Fruit fly (Drosophila melanogaster): ENCODE measurements around the gene CG34250.

Gene CG34250

DNA sequence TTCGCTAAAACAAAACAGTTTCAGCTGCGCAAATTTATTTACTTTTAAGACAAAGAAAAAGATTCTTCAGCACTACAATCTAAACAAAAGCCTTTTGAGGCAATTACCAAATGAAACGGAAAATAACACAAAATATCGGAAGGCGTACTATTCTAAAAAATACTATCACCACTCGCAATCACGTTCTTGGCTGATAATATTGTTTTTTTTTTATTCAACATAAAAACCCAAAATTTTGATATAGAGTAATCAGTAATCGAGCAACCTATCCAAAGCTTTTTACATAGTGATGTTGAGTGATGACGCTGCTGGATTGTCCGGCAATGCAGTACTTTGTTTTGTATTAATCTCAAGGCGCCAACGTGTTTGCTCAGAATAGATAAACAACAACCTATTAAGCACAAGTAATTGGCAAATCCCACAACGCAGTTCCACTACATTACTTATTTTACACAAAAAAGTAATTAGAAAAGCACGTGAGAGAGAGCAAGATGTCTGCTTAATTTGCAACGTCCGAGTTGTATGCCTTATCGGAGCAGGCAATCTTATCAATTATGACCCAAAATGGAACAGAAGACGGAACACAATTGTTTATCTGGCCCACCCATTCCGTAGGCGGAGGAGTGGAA is 45.0 kb upstream of the CG34250 start (continued):
- TF ChIP-seq dysf (GFP tag; IDR thresholded peaks at IDR 0.05) (no peak), CG12744 (GFP tag; optimal IDR thresholded peaks at IDR 0.05) (no peak), CG5953 (GFP tag; IDR thresholded peaks at IDR 0.05) (no peak), aop (GFP tag; IDR thresholded peaks at IDR 0.05) (no peak), CG34376 (GFP tag; optimal IDR thresholded peaks at IDR 0.05) (peak; percentile 73), vnd (GFP tag; IDR thresholded peaks at IDR 0.05; ENCODE audit: partially characterized antibody) (no peak), slou (GFP tag; optimal IDR thresholded peaks at IDR 0.05) (no peak), fru (optimal IDR thresholded peaks at IDR 0.05) (no peak), PHDP (tag; optimal IDR thresholded peaks at IDR 0.05) (peak; percentile 34), CG4854 (GFP tag; optimal IDR thresholded peaks at IDR 0.05) (no peak), Meics (GFP tag; optimal IDR thresholded peaks at IDR 0.05) (peak; percentile 20), sisA (GFP tag; IDR thresholded peaks at IDR 0.05) (no peak), schlank (tag; optimal IDR thresholded peaks at IDR 0.05) (no peak), tx (GFP tag; optimal IDR thresholded peaks at IDR 0.05) (no peak), crc (GFP tag; optimal IDR thresholded peaks at IDR 0.05) (no peak), kay (GFP tag; optimal IDR thresholded peaks at IDR 0.05) (no peak), Antp (GFP tag; optimal IDR thresholded peaks at IDR 0.05) (no peak), CG9876 (GFP tag; optimal IDR thresholded peaks at IDR 0.05) (no peak), twi (tag; optimal IDR thresholded peaks at IDR 0.05) (no peak), Vsx1 (GFP tag; optimal IDR thresholded peaks at IDR 0.05) (peak; percentile 7), h (optimal IDR thresholded peaks at IDR 0.05) (no peak), CG32532 (GFP tag; IDR thresholded peaks at IDR 0.05) (no peak), CG8281 (tag; optimal IDR thresholded peaks at IDR 0.05) (no peak), CG31224 (GFP tag; IDR thresholded peaks at IDR 0.05) (no peak), CG6813 (GFP tag; optimal IDR thresholded peaks at IDR 0.05) (no peak), CG3995 (GFP tag; optimal IDR thresholded peaks at IDR 0.05) (no peak), CG1603 (tag; optimal IDR thresholded peaks at IDR 0.05) (no peak), pnt (GFP tag; optimal IDR thresholded peaks at IDR 0.05) (no peak), jumu (GFP tag; optimal IDR thresholded peaks at IDR 0.05) (no peak), CG11696 (GFP tag; IDR thresholded peaks at IDR 0.05) (no peak), zen2 (GFP tag; IDR thresholded peaks at IDR 0.05; ENCODE audit: partially characterized antibody) (no peak), CG30020 (tag; optimal IDR thresholded peaks at IDR 0.05) (no peak), CHES-1-like (GFP tag; optimal IDR thresholded peaks at IDR 0.05) (peak; percentile 12), sens-2 (GFP tag; IDR thresholded peaks at IDR 0.05) (no peak), disco-r (GFP tag; optimal IDR thresholded peaks at IDR 0.05) (no peak), CG14014 (GFP tag; IDR thresholded peaks at IDR 0.05) (no peak), CG6791 (GFP tag; IDR thresholded peaks at IDR 0.05; ENCODE audit: partially characterized antibody) (no peak), CG32767 (GFP tag; IDR thresholded peaks at IDR 0.05) (no peak)

DNA sequence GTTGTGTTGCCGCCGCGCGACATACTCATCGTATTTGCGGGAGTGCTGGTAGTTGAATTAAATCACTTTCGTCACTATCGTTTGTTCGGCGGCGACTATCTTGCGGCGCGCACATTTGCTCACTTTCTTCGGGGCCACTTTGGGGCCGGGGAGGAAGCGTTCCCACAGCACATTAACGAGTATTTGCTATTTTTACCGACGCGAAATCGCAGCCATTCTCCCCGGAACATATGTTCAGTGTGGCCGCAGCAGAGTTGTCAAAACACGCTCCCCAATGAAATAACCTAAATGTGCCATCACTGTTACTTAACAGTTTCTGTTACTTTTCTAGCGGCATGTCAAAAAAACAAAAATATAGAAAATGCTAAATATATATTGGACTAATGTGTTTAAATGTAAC is 43.1 kb upstream of the CG34250 start, which contains the start of gene frc:
TSS of gene frc (minus strand) at position 244 of the 400 bp plus-strand sequence.
- TF ChIP-seq HmgZ (tag; optimal IDR thresholded peaks at IDR 0.05) (no peak), ci (GFP tag; IDR thresholded peaks at IDR 0.05) (peak; percentile 32; the same call in 1 of the 3 replicates), bab2 (GFP tag; optimal IDR thresholded peaks at IDR 0.05) (no peak), Med (GFP tag) (peak; percentile 73), odd (GFP tag; optimal IDR thresholded peaks at IDR 0.05) (no peak), Hmx (GFP tag; optimal IDR thresholded peaks at IDR 0.05) (no peak), tap (tag; optimal IDR thresholded peaks at IDR 0.05) (no peak), CG3163 (GFP tag; optimal IDR thresholded peaks at IDR 0.05) (no peak), Ptx1 (GFP tag; IDR thresholded peaks at IDR 0.05) (no peak), CG9437 (GFP tag; optimal IDR thresholded peaks at IDR 0.05) (no peak), tna (GFP tag; IDR thresholded peaks at IDR 0.05; ENCODE audit: partially characterized antibody) (no peak; the same call in 1 of the 2 replicates), Pdp1 (GFP tag; optimal IDR thresholded peaks at IDR 0.05) (no peak), wek (GFP tag; optimal IDR thresholded peaks at IDR 0.05) (no peak), gce (GFP tag; IDR thresholded peaks at IDR 0.05) (no peak), CG2678 (tag; optimal IDR thresholded peaks at IDR 0.05) (no peak), caup (GFP tag; optimal IDR thresholded peaks at IDR 0.05; ENCODE audit: severe bottlenecking) (no peak)
